Worm (Caenorhabditis elegans) whole organism, young adult: Measurements from ENCODE around the gene Y66C5A.2.

ENCODE experiments used
- C17E4.6 ChIP-seq: fragments of 200-800 bp; sonication (Bioruptor generic); IDR thresholded peaks from 2 replicates; pipeline ENCODE4 v1.3.6; 2022; ENCODE audit warnings: missing genetic modification reagents, missing genetic modification characterization, missing compliant biosample characterization
- F10E7.11 ChIP-seq: sonication (generic microtip); optimal IDR thresholded peaks from 2 replicates; lab custom pipeline; 2017; ENCODE audit warnings: mild to moderate bottlenecking, missing genetic modification characterization, moderate library complexity, missing compliant biosample characterization
- F37B4.10 ChIP-seq: fragments of 200-800 bp; sonication (Bioruptor generic); IDR thresholded peaks from 2 replicates; pipeline ENCODE4 v1.3.6; 2022; ENCODE audit warnings: missing genetic modification characterization, missing compliant biosample characterization
- K11D2.4 ChIP-seq: fragments of 200-800 bp; sonication (Bioruptor generic); IDR thresholded peaks from 2 replicates; pipeline ENCODE4 v1.3.6; 2022; ENCODE audit warnings: missing genetic modification reagents, missing genetic modification characterization, missing compliant biosample characterization
- Y53F4B.3 ChIP-seq: fragments of 200-800 bp; sonication (Bioruptor generic); IDR thresholded peaks from 2 replicates; pipeline ENCODE4 v1.3.6; 2022; ENCODE audit warnings: missing genetic modification reagents, missing genetic modification characterization, missing compliant biosample characterization
- Y67H2A.10 ChIP-seq: fragments of 200-800 bp; sonication (Bioruptor generic); conservative IDR thresholded peaks from 2 replicates; pipeline ENCODE4 v1.3.6; 2022; ENCODE audit warnings: missing genetic modification reagents, missing genetic modification characterization, missing compliant biosample characterization
- Y79H2A.3 ChIP-seq: fragments of 200-800 bp; sonication (Bioruptor generic); conservative IDR thresholded peaks from 2 replicates; pipeline ENCODE4 v1.3.6; 2022; ENCODE audit warnings: missing genetic modification reagents, missing genetic modification characterization, missing compliant biosample characterization
- attf-3 ChIP-seq: fragments of 200-800 bp; sonication (Bioruptor generic); conservative IDR thresholded peaks from 2 replicates; pipeline ENCODE4 v1.3.6; 2022; ENCODE audit warnings: missing genetic modification reagents, missing genetic modification characterization, missing compliant biosample characterization
- attf-6 ChIP-seq: fragments of 200-800 bp; sonication (Bioruptor generic); IDR thresholded peaks from 2 replicates; pipeline ENCODE4 v1.3.6; 2022; ENCODE audit warnings: missing genetic modification reagents, missing genetic modification characterization, missing compliant biosample characterization
- cebp-1 ChIP-seq, 2 experiments: fragments of 200-800 bp in 1 of 2; sonication (Bioruptor generic) in 1 of 2; sonication (generic microtip) in 1 of 2; IDR thresholded peaks in 1 of 2; optimal IDR thresholded peaks in 1 of 2; 2 replicates each; pipeline versions ENCODE4 v1.3.6 to Lab custom; 2017 to 2022; ENCODE audit warnings: missing compliant biosample characterization in 2 of 2, missing genetic modification characterization in 2 of 2, mild to moderate bottlenecking in 1 of 2, missing genetic modification reagents in 1 of 2, moderate library complexity in 1 of 2
- ceh-58 ChIP-seq: fragments of 200-800 bp; sonication (Bioruptor generic); IDR thresholded peaks from 2 replicates; pipeline ENCODE4 v1.3.6; 2022; ENCODE audit warnings: missing genetic modification characterization, missing compliant biosample characterization
- ceh-91 ChIP-seq: fragments of 200-800 bp; sonication (Bioruptor generic); IDR thresholded peaks from 2 replicates; pipeline ENCODE4 v1.3.6; 2022; ENCODE audit warnings: missing genetic modification reagents, missing genetic modification characterization, missing compliant biosample characterization
- dpff-1 ChIP-seq: sonication (generic microtip); optimal IDR thresholded peaks from 2 replicates; lab custom pipeline; 2017; ENCODE audit warnings: mild to moderate bottlenecking, missing genetic modification characterization, missing compliant biosample characterization
- egl-18 ChIP-seq: fragments of 200-800 bp; sonication (Bioruptor generic); IDR thresholded peaks from 2 replicates; pipeline ENCODE4 v1.3.6; 2022; ENCODE audit warnings: missing genetic modification reagents, missing genetic modification characterization, missing compliant biosample characterization
- egrh-3 ChIP-seq: fragments of 200-800 bp; sonication (Bioruptor generic); IDR thresholded peaks from 2 replicates; pipeline ENCODE4 v1.3.6; 2022; ENCODE audit warnings: missing genetic modification reagents, missing genetic modification characterization, missing compliant biosample characterization
- fkh-3 ChIP-seq: sonication (generic microtip); optimal IDR thresholded peaks from 2 replicates; lab custom pipeline; 2016; ENCODE audit warnings: mild to moderate bottlenecking, missing genetic modification characterization, missing compliant biosample characterization
- hmg-20 ChIP-seq: fragments of 200-800 bp; sonication (Bioruptor generic); IDR thresholded peaks from 2 replicates; pipeline ENCODE4 v1.3.6; 2022; ENCODE audit warnings: missing genetic modification reagents, missing genetic modification characterization, missing compliant biosample characterization
- hsf-1 ChIP-seq: fragments of 200-800 bp; sonication (Bioruptor generic); IDR thresholded peaks from 2 replicates; pipeline ENCODE4 v1.3.6; 2022; ENCODE audit warnings: missing genetic modification reagents, missing genetic modification characterization, missing compliant biosample characterization
- lag-1 ChIP-seq: fragments of 200-800 bp; sonication (Bioruptor generic); IDR thresholded peaks from 2 replicates; pipeline ENCODE4 v1.3.6; 2022; ENCODE audit warnings: missing genetic modification reagents, missing genetic modification characterization, missing compliant biosample characterization
- let-526 ChIP-seq: fragments of 200-800 bp; sonication (Bioruptor generic); IDR thresholded peaks from 2 replicates; pipeline ENCODE4 v1.3.6; 2022; ENCODE audit warnings: missing genetic modification reagents, missing genetic modification characterization, missing compliant biosample characterization
- let-607 ChIP-seq, 2 experiments: fragments of 200-800 bp in 1 of 2; sonication (Bioruptor generic) in 1 of 2; sonication (generic microtip) in 1 of 2; optimal IDR thresholded peaks; 2 replicates each; lab custom pipeline; 2016 to 2018; ENCODE audit warnings: mild to moderate bottlenecking in 2 of 2, missing compliant biosample characterization in 2 of 2, missing genetic modification characterization in 2 of 2, moderate library complexity in 2 of 2, missing genotype in 1 of 2
- lin-26 ChIP-seq: fragments of 200-800 bp; sonication (Bioruptor generic); IDR thresholded peaks from 2 replicates; pipeline ENCODE4 v1.3.6; 2022; ENCODE audit warnings: missing genetic modification reagents, missing genetic modification characterization, missing compliant biosample characterization
- lin-54 ChIP-seq: fragments of 200-800 bp; sonication (Bioruptor generic); optimal IDR thresholded peaks from 2 replicates; lab custom pipeline; 2018; ENCODE audit warnings: mild to moderate bottlenecking, missing genetic modification characterization, missing compliant biosample characterization
- lir-1 ChIP-seq: fragments of 200-800 bp; sonication (Bioruptor generic); conservative IDR thresholded peaks from 2 replicates; pipeline ENCODE4 v1.3.6; 2022; ENCODE audit warnings: missing genetic modification reagents, missing genetic modification characterization, missing compliant biosample characterization
- madf-8 ChIP-seq: fragments of 200-800 bp; sonication (Bioruptor generic); conservative IDR thresholded peaks from 2 replicates; pipeline ENCODE4 v1.3.6; 2022; ENCODE audit warnings: missing genetic modification reagents, missing genetic modification characterization, missing compliant biosample characterization
- mcd-1 ChIP-seq: fragments of 200-800 bp; sonication (Bioruptor generic); IDR thresholded peaks from 2 replicates; pipeline ENCODE4 v1.3.6; 2022; ENCODE audit warnings: missing genetic modification reagents, missing genetic modification characterization, missing compliant biosample characterization
- mes-4 ChIP-seq: sonication (generic microtip); optimal IDR thresholded peaks from 2 replicates; lab custom pipeline; 2016; ENCODE audit warnings: missing genotype, missing genetic modification characterization, missing compliant biosample characterization
- nfya-2 ChIP-seq: fragments of 200-800 bp; sonication (Bioruptor generic); IDR thresholded peaks from 2 replicates; pipeline ENCODE4 v1.3.6; 2022; ENCODE audit warnings: missing genetic modification reagents, missing genetic modification characterization, missing compliant biosample characterization
- nhr-120 ChIP-seq: fragments of 200-800 bp; sonication (Bioruptor generic); IDR thresholded peaks from 2 replicates; pipeline ENCODE4 v1.3.6; 2022; ENCODE audit warnings: missing genetic modification characterization, missing compliant biosample characterization
- nhr-179 ChIP-seq: sonication (generic microtip); optimal IDR thresholded peaks from 2 replicates; lab custom pipeline; 2016; ENCODE audit warnings: mild to moderate bottlenecking, missing genetic modification characterization, missing compliant biosample characterization
- nhr-90 ChIP-seq: sonication (generic microtip); optimal IDR thresholded peaks from 2 replicates; lab custom pipeline; 2016; ENCODE audit warnings: missing genotype, mild to moderate bottlenecking, missing genetic modification characterization, missing compliant biosample characterization
- pha-4 ChIP-seq: fragments of 150-350 bp; sonication (generic microtip); optimal IDR thresholded peaks from 2 replicates; lab custom pipeline; 2014; ENCODE audit warnings: missing biosample characterization, missing genetic modification reagents, missing genetic modification characterization
- rcor-1 ChIP-seq: fragments of 200-800 bp; sonication (Bioruptor generic); IDR thresholded peaks from 2 replicates; pipeline ENCODE4 v1.3.6; 2022; ENCODE audit warnings: missing genetic modification reagents, missing genetic modification characterization, missing compliant biosample characterization
- sea-2 ChIP-seq: fragments of 200-800 bp; sonication (Bioruptor generic); IDR thresholded peaks from 2 replicates; pipeline ENCODE4 v1.3.6; 2022; ENCODE audit warnings: missing genetic modification characterization, missing compliant biosample characterization
- snpc-1.3 ChIP-seq: sonication (generic microtip); optimal IDR thresholded peaks from 2 replicates; lab custom pipeline; 2017; ENCODE audit warnings: missing genetic modification characterization, mild to moderate bottlenecking, missing compliant biosample characterization, antibody characterized with exemption, moderate library complexity, missing genotype, missing genetic modification reagents; ENCODE audit not compliant: insufficient read depth
- snpc-3.4 ChIP-seq: sonication (generic microtip); optimal IDR thresholded peaks from 2 replicates; lab custom pipeline; 2017; ENCODE audit warnings: missing genetic modification characterization, mild to moderate bottlenecking, missing compliant biosample characterization, antibody characterized with exemption, moderate library complexity, missing genotype, missing genetic modification reagents
- snpc-4 ChIP-seq, 5 experiments: fragments of 150-350 bp in 1 of 5; sonication (generic microtip) in 4 of 5; optimal IDR thresholded peaks; 2 replicates each; lab custom pipeline; 2014 to 2018; ENCODE audit warnings: missing genetic modification characterization in 5 of 5, missing biosample characterization in 3 of 5, antibody characterized with exemption in 2 of 5, mild to moderate bottlenecking in 2 of 5, missing compliant biosample characterization in 2 of 5, missing genotype in 2 of 5, moderate library complexity in 2 of 5, missing genetic modification reagents in 1 of 5
- tlf-1 ChIP-seq: fragments of 200-800 bp; sonication (Bioruptor generic); optimal IDR thresholded peaks from 2 replicates; lab custom pipeline; 2018; ENCODE audit warnings: mild to moderate bottlenecking, missing genetic modification characterization, missing compliant biosample characterization
- zfh-2 ChIP-seq: fragments of 200-800 bp; sonication (Bioruptor generic); conservative IDR thresholded peaks from 2 replicates; pipeline ENCODE4 v1.3.6; 2022; ENCODE audit warnings: missing genetic modification reagents, missing genetic modification characterization, missing compliant biosample characterization
- ztf-22 ChIP-seq: fragments of 200-800 bp; sonication (Bioruptor generic); optimal IDR thresholded peaks from 2 replicates; lab custom pipeline; 2018; ENCODE audit warnings: mild to moderate bottlenecking, missing genetic modification characterization, moderate library complexity, missing compliant biosample characterization
- ztf-26 ChIP-seq: sonication (generic microtip); optimal IDR thresholded peaks from 2 replicates; lab custom pipeline; 2017; ENCODE audit warnings: missing genetic modification characterization, missing compliant biosample characterization

Gene Y66C5A.2

ce11 chrX:14423105-14423504, 37.4 kb upstream of the Y66C5A.2 start, which contains the start of gene fipr-3:
Gene fipr-3, plus strand, starts transcription at chrX:14423405.
- TF ChIP-seq dpff-1 (tag; lab: Kevin White, UChicago) (no peak), sea-2 (GFP tag; lab: Robert Waterston, UW) (no peak), nfya-2 (GFP tag; lab: Robert Waterston, UW) (no peak), let-607 (tag; optimal IDR thresholded peaks at IDR 0.05; lab: Kevin White, UChicago) (no peak), Y53F4B.3 (GFP tag; lab: Robert Waterston, UW) (no peak)
- TF ChIP-seq, all 124 proteins: peak for 0

DNA sequence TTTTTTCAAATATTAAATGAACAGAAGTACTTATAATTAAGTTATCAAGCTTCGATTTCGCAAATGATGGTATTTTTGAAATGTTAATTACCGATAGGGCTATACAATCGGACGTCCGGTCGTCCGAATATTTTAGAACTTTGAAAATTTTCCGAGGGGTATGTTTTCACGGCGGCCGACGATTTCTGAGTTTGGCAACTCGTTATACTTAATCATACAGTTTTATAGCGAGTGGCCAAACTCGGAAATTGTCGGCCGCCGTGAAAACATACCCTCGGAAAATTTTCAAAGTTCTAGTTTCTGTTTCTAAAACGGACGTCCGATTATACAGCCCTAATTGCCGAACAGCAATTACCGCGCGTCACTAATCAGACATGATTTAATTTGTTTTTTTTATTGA, 36.3 kb upstream of the Y66C5A.2 start:
- TF ChIP-seq snpc-4 (GFP tag; optimal IDR thresholded peaks at IDR 0.05; lab: Kevin White, UChicago) = no peak
- peak in 3 of 4 experiments; percentile 40 to 89 (median 88) for TF ChIP-seq snpc-4 (tag; optimal IDR thresholded peaks at IDR 0.05; lab: Kevin White, UChicago)
- no peak for TF ChIP-seq lir-1
- TF ChIP-seq rcor-1 (GFP tag; lab: Robert Waterston, UW) = no peak
- no peak for TF ChIP-seq lag-1 (GFP tag; lab: Robert Waterston, UW)
- no peak for TF ChIP-seq mes-4
- TF ChIP-seq lin-26 (GFP tag; lab: Robert Waterston, UW) = no peak
- TF ChIP-seq, all 124 proteins: peak for 1

ce11 chrX:14424673-14425072, 35.8 kb upstream of the Y66C5A.2 start, which contains the start of gene F23D12.11:
Gene F23D12.11, minus strand, starts transcription at chrX:14424751.
- TF ChIP-seq C17E4.6 (no peak), ceh-91 (GFP tag; lab: Robert Waterston, UW) (no peak), let-526 (GFP tag; lab: Robert Waterston, UW) (no peak), F10E7.11 (tag; lab: Kevin White, UChicago) (no peak)

- TF ChIP-seq hmg-20 = no peak
- TF ChIP-seq fkh-3 (tag; lab: Kevin White, UChicago) = no peak
- TF ChIP-seq hsf-1 = no peak
- no peak for TF ChIP-seq tlf-1 (GFP tag; lab: Kevin White, UChicago)
- TF ChIP-seq egl-18 = no peak
- TF ChIP-seq nhr-179 (tag; lab: Kevin White, UChicago) = no peak
- no peak for TF ChIP-seq snpc-3.4 (tag; lab: Kevin White, UChicago)
- no peak for TF ChIP-seq snpc-1.3 (tag; lab: Kevin White, UChicago)
- no peak for TF ChIP-seq snpc-4 (GFP tag; optimal IDR thresholded peaks at IDR 0.05; lab: Kevin White, UChicago)
- no peak for TF ChIP-seq snpc-4 (tag; optimal IDR thresholded peaks at IDR 0.05; lab: Kevin White, UChicago)
- TF ChIP-seq madf-8 = no peak
- TF ChIP-seq lin-54 (GFP tag; lab: Kevin White, UChicago) = no peak
- TF ChIP-seq pha-4 (tag; lab: Kevin White, UChicago) = no peak
- no peak for TF ChIP-seq mcd-1
- TF ChIP-seq ztf-26 (tag; lab: Kevin White, UChicago) = no peak
- no peak for TF ChIP-seq attf-3 (GFP tag; lab: Robert Waterston, UW)
Observed at ce11 chrX:14428052-14428451, 32.5 kb upstream of the Y66C5A.2 start, which contains the start of gene F23D12.1. Gene F23D12.1, minus strand, starts transcription at chrX:14428152.

ce11 chrX:14430436-14430835, 30.1 kb upstream of the Y66C5A.2 start:
- TF ChIP-seq ceh-91 (GFP tag; lab: Robert Waterston, UW) = no peak
- TF ChIP-seq ztf-22 (GFP tag; lab: Kevin White, UChicago) = no peak
- TF ChIP-seq nhr-120 (GFP tag; lab: Robert Waterston, UW) = no peak
- no peak for TF ChIP-seq cebp-1 (GFP tag; IDR thresholded peaks at IDR 0.05; lab: Robert Waterston, UW)
- no peak for TF ChIP-seq cebp-1 (tag; optimal IDR thresholded peaks at IDR 0.05; lab: Kevin White, UChicago)
- no peak for TF ChIP-seq Y67H2A.10 (GFP tag; lab: Robert Waterston, UW)
- TF ChIP-seq egrh-3 (GFP tag; lab: Robert Waterston, UW) = no peak
- no peak for TF ChIP-seq Y53F4B.3 (GFP tag; lab: Robert Waterston, UW)
- no peak for TF ChIP-seq F37B4.10 (GFP tag; lab: Robert Waterston, UW)
- TF ChIP-seq fkh-3 (tag; lab: Kevin White, UChicago) = no peak
- no peak for TF ChIP-seq attf-6
- no peak for TF ChIP-seq rcor-1 (GFP tag; lab: Robert Waterston, UW)
- TF ChIP-seq ceh-58 (GFP tag; lab: Robert Waterston, UW) = no peak
- TF ChIP-seq K11D2.4 (GFP tag; lab: Robert Waterston, UW) = no peak
- no peak for TF ChIP-seq zfh-2 (GFP tag; lab: Robert Waterston, UW)
- no peak for TF ChIP-seq tlf-1 (GFP tag; lab: Kevin White, UChicago)
- no peak for TF ChIP-seq nhr-90 (tag; lab: Kevin White, UChicago)
- TF ChIP-seq Y79H2A.3 (GFP tag; lab: Robert Waterston, UW) = no peak
